Worm (Caenorhabditis elegans) whole organism, dauer: ENCODE results near the gene T08D10.5.

Experiments
- unc-62 ChIP-seq: sonication (generic microtip); optimal IDR thresholded peaks from 2 replicates; lab custom pipeline; 2017; ENCODE audit warnings: missing biosample characterization, missing genetic modification reagents, missing genetic modification characterization

Gene T08D10.5

ce11 chrX:11971323-11971722 lies 14.0 kb downstream of the T08D10.5 start:
- TF ChIP-seq unc-62 = no peak

- no peak for TF ChIP-seq unc-62
Observed at ce11 chrX:11974629-11975085, 17.3 kb downstream of the T08D10.5 start, which contains the start of gene set-6. set-6 (minus strand) TSS chrX:11974679.

ce11 chrX:11982065-11982464 lies 24.7 kb downstream of the T08D10.5 start, which contains the start of gene nhr-167:
nhr-167 (minus strand) TSS chrX:11982085.
- no peak for TF ChIP-seq unc-62

ce11 chrX:11983576-11984061 lies 26.3 kb downstream of the T08D10.5 start, which contains the start of gene C49F5.3:
C49F5.3 (minus strand) TSS chrX:11983626.
- TF ChIP-seq unc-62 = no peak

ce11 chrX:11985887-11986286 lies 28.5 kb downstream of the T08D10.5 start, which contains the start of gene C49F5.5:
C49F5.5 (plus strand) TSS chrX:11986187.
- TF ChIP-seq unc-62 = no peak

ce11 chrX:11987900-11988364 lies 30.6 kb downstream of the T08D10.5 start, which contains the start of gene C49F5.6:
C49F5.6 (plus strand) TSS chrX:11988314.
- no peak for TF ChIP-seq unc-62

- TF ChIP-seq unc-62 = no peak
Observed at ce11 chrX:11992246-11992645, 34.9 kb downstream of the T08D10.5 start.

ce11 chrX:11992778-11993177 lies 35.4 kb downstream of the T08D10.5 start:
- TF ChIP-seq unc-62 = no peak

ce11 chrX:11993327-11993726 lies 36.0 kb downstream of the T08D10.5 start:
- TF ChIP-seq unc-62 = no peak

- no peak for TF ChIP-seq unc-62
Observed at ce11 chrX:11994484-11994883, 37.1 kb downstream of the T08D10.5 start, which contains the start of gene C49F5.7. C49F5.7 (plus strand) TSS chrX:11994784.

- TF ChIP-seq unc-62 = no peak
Observed at ce11 chrX:11996606-11997005, 39.3 kb downstream of the T08D10.5 start.

ce11 chrX:11999573-11999972 lies 42.2 kb downstream of the T08D10.5 start:
- TF ChIP-seq unc-62 = no peak

ce11 chrX:12001600-12001999 lies 44.3 kb downstream of the T08D10.5 start:
- no peak for TF ChIP-seq unc-62

- TF ChIP-seq unc-62 = no peak
Observed at ce11 chrX:12003969-12004368, 46.6 kb downstream of the T08D10.5 start.

- no peak for TF ChIP-seq unc-62
Observed at ce11 chrX:12004925-12005324, 47.6 kb downstream of the T08D10.5 start.

- no peak for TF ChIP-seq unc-62
Observed at ce11 chrX:12005499-12005959, 48.2 kb downstream of the T08D10.5 start, which contains the start of gene sma-5. sma-5 (minus strand) TSS chrX:12005549.

ce11 chrX:12006470-12006869 lies 49.1 kb downstream of the T08D10.5 start:
- no peak for TF ChIP-seq unc-62

ce11 chrX:12007905-12008466 lies 50.6 kb downstream of the T08D10.5 start:
- no peak for TF ChIP-seq unc-62
